Worm (Caenorhabditis elegans) whole organism, late embryonic: ENCODE results near the gene H03G16.6.

Experiments
- C38D4.7 ChIP-seq: fragments of 200-800 bp; sonication (Bioruptor generic); optimal IDR thresholded peaks from 2 replicates; lab custom pipeline; 2018; ENCODE audit warnings: mild to moderate bottlenecking, missing genetic modification characterization, moderate library complexity, missing compliant biosample characterization
- ama-1 ChIP-seq: fragments of 150-350 bp; optimal IDR thresholded peaks from 2 replicates; lab custom pipeline; 2014
- ceh-24 ChIP-seq: sonication (generic microtip); optimal IDR thresholded peaks from 2 replicates; lab custom pipeline; 2016; ENCODE audit warnings: mild to moderate bottlenecking, missing genetic modification characterization, missing compliant biosample characterization
- ceh-30 ChIP-seq: fragments of 150-350 bp; optimal IDR thresholded peaks from 2 replicates; lab custom pipeline; 2014; ENCODE audit warnings: missing biosample characterization, missing genetic modification characterization
- ceh-9 ChIP-seq: sonication (generic microtip); optimal IDR thresholded peaks from 2 replicates; lab custom pipeline; 2016; ENCODE audit warnings: mild to moderate bottlenecking, missing genetic modification characterization, inconsistent platforms, missing compliant biosample characterization
- dve-1 ChIP-seq: sonication (generic microtip); optimal IDR thresholded peaks from 2 replicates; lab custom pipeline; 2017; ENCODE audit warnings: antibody characterized with exemption, mild to moderate bottlenecking, missing genetic modification characterization, missing compliant biosample characterization
- fkh-10 ChIP-seq: fragments of 150-350 bp; optimal IDR thresholded peaks from 2 replicates; lab custom pipeline; 2014; ENCODE audit warnings: missing biosample characterization, missing genetic modification reagents, missing genetic modification characterization
- hlh-8 ChIP-seq: sonication (generic microtip); optimal IDR thresholded peaks from 2 replicates; lab custom pipeline; 2016; ENCODE audit warnings: missing genotype, missing genetic modification characterization, missing compliant biosample characterization
- pha-4 ChIP-seq: fragments of 150-350 bp; optimal IDR thresholded peaks from 2 replicates; lab custom pipeline; 2018; ENCODE audit warnings: missing biosample characterization, missing genetic modification reagents, missing genetic modification characterization
- pqm-1 ChIP-seq: sonication (generic microtip); optimal IDR thresholded peaks from 2 replicates; lab custom pipeline; 2016; ENCODE audit warnings: missing genetic modification characterization, missing compliant biosample characterization
- tbx-2 ChIP-seq: sonication (generic microtip); optimal IDR thresholded peaks from 2 replicates; lab custom pipeline; 2016; ENCODE audit warnings: missing genetic modification characterization, missing compliant biosample characterization
- tbx-7 ChIP-seq: sonication (generic microtip); optimal IDR thresholded peaks from 2 replicates; lab custom pipeline; 2016; ENCODE audit warnings: missing genotype, missing genetic modification characterization, missing compliant biosample characterization
- ttx-3 ChIP-seq: sonication (generic microtip); optimal IDR thresholded peaks from 2 replicates; lab custom pipeline; 2016; ENCODE audit warnings: missing genetic modification reagents, missing genetic modification characterization, missing compliant biosample characterization
- unc-42 ChIP-seq: sonication (generic microtip); optimal IDR thresholded peaks from 2 replicates; lab custom pipeline; 2016; ENCODE audit warnings: missing genotype, missing genetic modification characterization, missing compliant biosample characterization

DNA sequence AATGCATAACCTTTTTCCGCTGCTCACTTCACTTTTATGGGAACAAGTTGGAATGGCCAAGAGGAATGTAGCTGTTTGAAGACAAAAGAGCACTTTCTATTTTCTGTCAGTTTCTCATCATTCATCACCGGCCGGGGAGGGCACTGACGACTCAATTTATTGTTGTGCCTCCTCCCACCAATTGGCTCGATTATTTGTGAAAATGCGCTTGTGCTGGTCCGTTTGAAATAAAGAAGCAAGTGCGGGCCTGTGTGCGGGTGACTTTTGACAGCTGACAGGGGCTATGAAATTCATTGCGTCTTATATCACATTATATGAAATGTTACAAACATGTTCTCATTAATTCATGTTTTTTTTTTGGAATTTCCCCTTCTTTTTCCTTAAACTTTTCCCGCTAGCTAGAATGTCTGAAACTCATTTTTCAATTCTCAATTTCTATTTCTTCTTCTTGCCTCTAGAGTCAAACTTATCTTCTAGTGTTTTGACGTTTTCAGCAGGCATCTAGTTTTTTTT, 38.5 kb upstream of the H03G16.6 start:
- TF ChIP-seq ceh-30 (no peak), dve-1 (no peak), pha-4 (no peak), ceh-9 (tag; lab: Kevin White, UChicago) (no peak), C38D4.7 (GFP tag; lab: Kevin White, UChicago) (no peak), hlh-8 (no peak), tbx-2 (tag; lab: Kevin White, UChicago) (no peak), pqm-1 (tag; lab: Kevin White, UChicago) (no peak), ama-1 (lab: Kevin White, UChicago) (no peak), fkh-10 (GFP tag; lab: Kevin White, UChicago) (no peak), ceh-24 (no peak), tbx-7 (tag; lab: Kevin White, UChicago) (no peak), unc-42 (tag; lab: Kevin White, UChicago) (no peak), ttx-3 (tag; lab: Kevin White, UChicago) (no peak)
